Fruit fly (Drosophila melanogaster) whole organism, wandering third instar larva: Measurements from ENCODE around the gene SIDL.

ENCODE experiments used
- Dfd ChIP-seq: fragments of >200 bp; optimal IDR thresholded peaks from 2 replicates; lab custom pipeline; 2017; ENCODE audit warnings: missing biosample characterization, missing genetic modification characterization
- GATAd ChIP-seq: sonication (Bioruptor generic); optimal IDR thresholded peaks from 2 replicates; lab custom pipeline; 2016; ENCODE audit warnings: missing biosample characterization, missing genetic modification characterization
- Hr78 ChIP-seq: fragments of >200 bp; optimal IDR thresholded peaks from 2 replicates; lab custom pipeline; 2017; ENCODE audit warnings: missing biosample characterization, missing genetic modification characterization
- Hr83 ChIP-seq: fragments of 200-300 bp; sonication (Bioruptor generic); optimal IDR thresholded peaks from 2 replicates; lab custom pipeline; 2016; ENCODE audit warnings: missing biosample characterization, mild to moderate bottlenecking, missing genetic modification characterization, moderate library complexity; ENCODE audit not compliant: poor library complexity, severe bottlenecking
- Sp1 ChIP-seq: fragments of 200-800 bp; sonication (Bioruptor generic); optimal IDR thresholded peaks from 3 replicates; lab custom pipeline; 2019; ENCODE audit warnings: missing biosample characterization, mild to moderate bottlenecking, missing genetic modification characterization, moderate library complexity
- dmrt93B ChIP-seq: fragments of 200-800 bp; sonication (Bioruptor generic); optimal IDR thresholded peaks from 2 replicates; lab custom pipeline; 2018; ENCODE audit warnings: missing biosample characterization, mild to moderate bottlenecking, missing genetic modification characterization
- h ChIP-seq: fragments of 200-800 bp; sonication (Bioruptor generic); optimal IDR thresholded peaks from 3 replicates; lab custom pipeline; 2016; ENCODE audit warnings: missing biosample characterization, mild to moderate bottlenecking, missing genetic modification characterization
- sage ChIP-seq: fragments of 200-800 bp; sonication (Bioruptor generic); optimal IDR thresholded peaks from 2 replicates; lab custom pipeline; 2016; ENCODE audit warnings: missing biosample characterization, mild to moderate bottlenecking, missing genetic modification characterization
- sv ChIP-seq: fragments of 200-800 bp; sonication (Bioruptor generic); optimal IDR thresholded peaks from 3 replicates; lab custom pipeline; 2016; ENCODE audit warnings: missing biosample characterization, missing genetic modification characterization
- usp ChIP-seq: fragments of >200 bp; optimal IDR thresholded peaks from 2 replicates; lab custom pipeline; 2017; ENCODE audit warnings: missing biosample characterization, missing genetic modification characterization

- no peak for TF ChIP-seq Dfd
- TF ChIP-seq h (GFP tag; lab: Kevin White, UChicago): no peak
- no peak for TF ChIP-seq sage (GFP tag; lab: Kevin White, UChicago)
- no peak for TF ChIP-seq Sp1
- no peak for TF ChIP-seq Hr83 (GFP tag; lab: Kevin White, UChicago)
- no peak for TF ChIP-seq GATAd
- TF ChIP-seq sv (GFP tag; lab: Kevin White, UChicago): no peak
- TF ChIP-seq dmrt93B (GFP tag; lab: Kevin White, UChicago): no peak
- no peak for TF ChIP-seq Hr78 (GFP tag; lab: Kevin White, UChicago)
- no peak for TF ChIP-seq usp (GFP tag; lab: Kevin White, UChicago)
Measured at dm6 chr3R:15230285-15230684, 11.6 kb upstream of the SIDL start, which contains the start of gene CG34316.
